Worm (Caenorhabditis elegans) whole organism, midembryonic: ENCODE data around the gene F11A5.17.

ENCODE experiments used
- T22C8.4 ChIP-seq: fragments of 200-800 bp; sonication (Bioruptor generic); IDR thresholded peaks from 2 replicates; pipeline ENCODE4 v1.3.6; 2022; ENCODE audit warnings: missing genetic modification characterization, missing compliant biosample characterization
- cog-1 ChIP-seq: sonication (generic microtip); optimal IDR thresholded peaks from 2 replicates; lab custom pipeline; 2016; ENCODE audit warnings: missing genetic modification characterization, missing compliant biosample characterization
- flt-1 ChIP-seq: fragments of 200-800 bp; sonication (Bioruptor generic); IDR thresholded peaks from 2 replicates; pipeline ENCODE4 v1.3.6; 2022; ENCODE audit warnings: missing genetic modification characterization, missing compliant biosample characterization
- klf-2 ChIP-seq: fragments of 200-800 bp; sonication (Bioruptor generic); conservative IDR thresholded peaks from 2 replicates; pipeline ENCODE4 v1.3.6; 2022; ENCODE audit warnings: missing genetic modification reagents, missing genetic modification characterization, missing compliant biosample characterization
- med-1 ChIP-seq: sonication (generic microtip); optimal IDR thresholded peaks from 2 replicates; lab custom pipeline; 2017; ENCODE audit warnings: missing genetic modification characterization, mild to moderate bottlenecking, missing compliant biosample characterization, antibody characterized with exemption, missing genetic modification reagents; ENCODE audit not compliant: insufficient read depth
- ref-1 ChIP-seq: fragments of 200-800 bp; sonication (Bioruptor generic); conservative IDR thresholded peaks from 2 replicates; pipeline ENCODE4 v1.3.6; 2022; ENCODE audit warnings: missing genetic modification reagents, missing genetic modification characterization, missing compliant biosample characterization
- tab-1 ChIP-seq: fragments of 200-800 bp; sonication (Bioruptor generic); IDR thresholded peaks from 2 replicates; pipeline ENCODE4 v1.3.6; 2022; ENCODE audit warnings: missing genetic modification characterization, missing compliant biosample characterization
- ztf-23 ChIP-seq: fragments of 200-800 bp; sonication (Bioruptor generic); IDR thresholded peaks from 2 replicates; pipeline ENCODE4 v1.3.6; 2022; ENCODE audit warnings: missing genetic modification reagents, missing genetic modification characterization, missing compliant biosample characterization
- ztf-29 ChIP-seq: fragments of 200-800 bp; sonication (Bioruptor generic); IDR thresholded peaks from 2 replicates; pipeline ENCODE4 v1.3.6; 2022; ENCODE audit warnings: missing genetic modification reagents, missing genetic modification characterization, missing compliant biosample characterization

DNA sequence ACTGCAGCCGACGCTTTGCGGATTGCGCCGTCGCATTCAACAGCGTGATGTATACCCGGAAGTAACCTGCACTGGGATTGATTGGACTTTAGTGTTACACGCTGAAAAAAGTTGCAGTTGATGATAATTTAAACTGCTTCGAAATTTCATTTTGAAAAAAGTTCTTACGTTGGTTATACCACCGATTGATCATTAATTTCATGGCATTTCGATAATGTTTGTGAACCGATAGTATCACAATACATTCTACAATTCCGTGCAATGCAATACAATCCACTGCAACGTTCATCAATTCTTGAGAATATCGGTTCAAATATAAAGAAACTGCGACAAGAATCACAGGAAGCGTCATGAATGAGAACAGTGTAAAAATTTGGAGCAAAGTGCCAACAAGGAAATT lies 33.3 kb downstream of the F11A5.17 start, which contains the start of gene F21H7.3:
- TF ChIP-seq tab-1 (GFP tag; lab: Robert Waterston, UW): no peak
- no peak for TF ChIP-seq flt-1 (GFP tag; lab: Robert Waterston, UW)
- TF ChIP-seq T22C8.4 (GFP tag; lab: Robert Waterston, UW): no peak
- no peak for TF ChIP-seq cog-1 (tag; lab: Kevin White, UChicago)
- no peak for TF ChIP-seq med-1 (GFP tag; lab: Kevin White, UChicago)
- no peak for TF ChIP-seq ref-1 (GFP tag; lab: Robert Waterston, UW)
- TF ChIP-seq klf-2 (GFP tag; lab: Robert Waterston, UW): no peak
- no peak for TF ChIP-seq ztf-29 (GFP tag; lab: Robert Waterston, UW)
- no peak for TF ChIP-seq ztf-23
